Worm (Caenorhabditis elegans): ENCODE measurements around the gene aly-1.

aly-1 gene

ce11 chrIV:9108631-9109030 lies at the start of gene aly-1:
TSS of gene aly-1 (plus strand) at chrIV:9108931.
- no peak for TF ChIP-seq nhr-76 (tag; optimal IDR thresholded peaks at IDR 0.05)
- no peak for TF ChIP-seq tbx-8 (GFP tag; optimal IDR thresholded peaks at IDR 0.05)
- no peak for TF ChIP-seq ham-2 (GFP tag; optimal IDR thresholded peaks at IDR 0.05)
- no peak for TF ChIP-seq ceh-43 (GFP tag; optimal IDR thresholded peaks at IDR 0.05)
- TF ChIP-seq mep-1 (tag; optimal IDR thresholded peaks at IDR 0.05): no peak
- no peak for TF ChIP-seq sem-2 (GFP tag; optimal IDR thresholded peaks at IDR 0.05)
- no peak for TF ChIP-seq bed-3 (GFP tag; optimal IDR thresholded peaks at IDR 0.05)
- no peak for TF ChIP-seq nhr-2 (tag; optimal IDR thresholded peaks at IDR 0.05)
- no peak for TF ChIP-seq nhr-237 (tag; optimal IDR thresholded peaks at IDR 0.05)
- TF ChIP-seq snpc-4 (tag; optimal IDR thresholded peaks at IDR 0.05): no peak
- no peak for TF ChIP-seq cnd-1 (tag; optimal IDR thresholded peaks at IDR 0.05)
- no peak for TF ChIP-seq nhr-28 (tag; optimal IDR thresholded peaks at IDR 0.05)
- no peak for TF ChIP-seq lin-13 (tag; optimal IDR thresholded peaks at IDR 0.05)

ce11 chrIV:9063518-9063917 lies 45.2 kb upstream of the aly-1 start:
- TF ChIP-seq zip-8 (tag; optimal IDR thresholded peaks at IDR 0.05): no peak
- TF ChIP-seq ceh-83 (GFP tag; optimal IDR thresholded peaks at IDR 0.05): no peak
- no peak for TF ChIP-seq drap-1 (GFP tag; optimal IDR thresholded peaks at IDR 0.05)
- TF ChIP-seq blmp-1 (tag; optimal IDR thresholded peaks at IDR 0.05): no peak
- TF ChIP-seq flh-1 (GFP tag; optimal IDR thresholded peaks at IDR 0.05): no peak

- TF ChIP-seq zip-8 (tag; optimal IDR thresholded peaks at IDR 0.05): peak; percentile 58
Observed at ce11 chrIV:9067277-9068197, 41.2 kb upstream of the aly-1 start.

DNA sequence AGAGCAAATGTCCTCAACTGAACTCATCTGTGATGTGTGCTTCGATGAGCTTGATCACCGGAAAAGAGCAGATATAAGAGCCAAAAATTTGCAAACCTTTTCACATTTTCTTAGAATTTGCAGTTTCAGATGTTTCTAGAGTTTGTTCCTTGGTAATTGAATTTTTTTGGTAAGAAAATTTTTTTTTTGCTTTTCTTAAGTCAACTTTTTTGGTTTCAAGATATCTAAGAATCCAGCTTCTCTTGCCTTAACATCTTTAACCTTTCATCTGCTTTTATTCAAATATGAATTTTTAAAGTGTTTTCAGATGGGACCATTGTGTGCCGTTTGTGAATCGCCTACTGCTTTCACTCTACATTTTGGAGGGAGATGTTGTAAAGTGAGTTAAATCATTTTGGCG lies 39.0 kb upstream of the aly-1 start, which contains the start of gene nhr-11:
Gene nhr-11, plus strand, starts transcription at position 301 of the 400 bp plus-strand sequence.
- TF ChIP-seq hlh-1 (tag; optimal IDR thresholded peaks at IDR 0.05) (no peak), elt-1 (tag; optimal IDR thresholded peaks at IDR 0.05; ENCODE audit: borderline replicate concordance, insufficient read depth) (no peak), sptf-1 (tag; optimal IDR thresholded peaks at IDR 0.05) (no peak), nhr-28 (tag; optimal IDR thresholded peaks at IDR 0.05) (no peak), ceh-83 (GFP tag; optimal IDR thresholded peaks at IDR 0.05) (no peak), nhr-12 (tag; optimal IDR thresholded peaks at IDR 0.05) (no peak), lin-13 (tag; optimal IDR thresholded peaks at IDR 0.05) (no peak), ceh-39 (tag; optimal IDR thresholded peaks at IDR 0.05) (no peak), cnd-1 (tag; optimal IDR thresholded peaks at IDR 0.05) (no peak), unc-39 (tag; optimal IDR thresholded peaks at IDR 0.05) (no peak), mab-5 (tag; optimal IDR thresholded peaks at IDR 0.05) (no peak), drap-1 (GFP tag; optimal IDR thresholded peaks at IDR 0.05) (no peak), ces-1 (GFP tag; optimal IDR thresholded peaks at IDR 0.05) (no peak), tbx-8 (GFP tag; optimal IDR thresholded peaks at IDR 0.05) (no peak), pha-4 (tag; optimal IDR thresholded peaks at IDR 0.05) (no peak), blmp-1 (tag; optimal IDR thresholded peaks at IDR 0.05) (no peak), mls-2 (tag; optimal IDR thresholded peaks at IDR 0.05) (no peak)

ce11 chrIV:9070188-9070587 lies 38.5 kb upstream of the aly-1 start:
- TF ChIP-seq ces-1 (GFP tag; optimal IDR thresholded peaks at IDR 0.05): no peak
- TF ChIP-seq ceh-39 (tag; optimal IDR thresholded peaks at IDR 0.05): no peak
- no peak for TF ChIP-seq hlh-1 (tag; optimal IDR thresholded peaks at IDR 0.05)
- TF ChIP-seq tbx-8 (GFP tag; optimal IDR thresholded peaks at IDR 0.05): no peak
- no peak for TF ChIP-seq nhr-28 (tag; optimal IDR thresholded peaks at IDR 0.05)
- no peak for TF ChIP-seq nhr-237 (tag; optimal IDR thresholded peaks at IDR 0.05)
- no peak for TF ChIP-seq M03D4.4 (tag; optimal IDR thresholded peaks at IDR 0.05)
- no peak for TF ChIP-seq mls-2 (tag; optimal IDR thresholded peaks at IDR 0.05)
- TF ChIP-seq flh-1 (GFP tag; optimal IDR thresholded peaks at IDR 0.05): no peak
- TF ChIP-seq mep-1 (tag; optimal IDR thresholded peaks at IDR 0.05): no peak
- no peak for TF ChIP-seq nhr-76 (tag; optimal IDR thresholded peaks at IDR 0.05)
- TF ChIP-seq elt-3 (tag; optimal IDR thresholded peaks at IDR 0.05): no peak
- TF ChIP-seq ceh-83 (GFP tag; optimal IDR thresholded peaks at IDR 0.05): no peak
- TF ChIP-seq lin-32 (GFP tag; optimal IDR thresholded peaks at IDR 0.05): no peak
